Worm (Caenorhabditis elegans) whole organism, L2 larva: ENCODE results near the gene cyp-31A5.
A peak's percentile ranks its signal among the peaks of the same experiment; 100 is the strongest.

Source experiments
- C34F6.9 ChIP-seq: fragments of 150-350 bp; optimal IDR thresholded peaks from 2 replicates; lab custom pipeline; 2014; ENCODE audit warnings: missing biosample characterization, missing genetic modification characterization
- F13H6.1 ChIP-seq: sonication (generic microtip); optimal IDR thresholded peaks from 2 replicates; lab custom pipeline; 2016; ENCODE audit warnings: missing genetic modification characterization, missing compliant biosample characterization
- R02D3.7 ChIP-seq: fragments of 150-350 bp; optimal IDR thresholded peaks from 2 replicates; lab custom pipeline; 2014; ENCODE audit warnings: missing biosample characterization, missing genetic modification characterization
- alr-1 ChIP-seq: fragments of 150-350 bp; optimal IDR thresholded peaks from 2 replicates; lab custom pipeline; 2014; ENCODE audit warnings: missing biosample characterization, missing genetic modification characterization
- ama-1 ChIP-seq: fragments of 150-350 bp; optimal IDR thresholded peaks from 2 replicates; lab custom pipeline; 2018; ENCODE audit warnings: inconsistent platforms
- ceh-16 ChIP-seq: fragments of 150-350 bp; optimal IDR thresholded peaks from 2 replicates; lab custom pipeline; 2014; ENCODE audit warnings: missing biosample characterization, missing genetic modification characterization
- ceh-82 ChIP-seq: fragments of 150-350 bp; optimal IDR thresholded peaks from 2 replicates; lab custom pipeline; 2014; ENCODE audit warnings: missing biosample characterization, missing genetic modification characterization
- crh-2 ChIP-seq: sonication (generic microtip); optimal IDR thresholded peaks from 2 replicates; lab custom pipeline; 2017; ENCODE audit warnings: missing biosample characterization, missing genetic modification characterization
- dmd-4 ChIP-seq: sonication (generic microtip); optimal IDR thresholded peaks from 2 replicates; lab custom pipeline; 2017; ENCODE audit warnings: missing biosample characterization, missing genetic modification characterization
- egl-27 ChIP-seq: sonication (generic microtip); optimal IDR thresholded peaks from 3 replicates; lab custom pipeline; 2017; ENCODE audit warnings: missing biosample characterization, missing genetic modification reagents, missing genetic modification characterization
- elt-1 ChIP-seq: fragments of 150-350 bp; optimal IDR thresholded peaks from 2 replicates; lab custom pipeline; 2014; ENCODE audit warnings: missing biosample characterization, missing genetic modification characterization
- elt-3 ChIP-seq: sonication (generic microtip); optimal IDR thresholded peaks from 2 replicates; lab custom pipeline; 2017; ENCODE audit warnings: missing biosample characterization, missing genetic modification characterization
- fos-1 ChIP-seq: fragments of 150-350 bp; optimal IDR thresholded peaks from 2 replicates; lab custom pipeline; 2014; ENCODE audit warnings: missing biosample characterization, missing genetic modification characterization
- gmeb-1 ChIP-seq: fragments of 150-350 bp; optimal IDR thresholded peaks from 2 replicates; lab custom pipeline; 2014; ENCODE audit warnings: missing biosample characterization, missing genetic modification characterization
- lin-11 ChIP-seq: fragments of 150-350 bp; sonication (generic microtip); optimal IDR thresholded peaks from 2 replicates; lab custom pipeline; 2014; ENCODE audit warnings: missing biosample characterization, missing genetic modification characterization, inconsistent platforms, mixed read lengths
- lin-13 ChIP-seq: fragments of 150-350 bp; optimal IDR thresholded peaks from 2 replicates; lab custom pipeline; 2014; ENCODE audit warnings: missing biosample characterization, missing genetic modification reagents, missing genetic modification characterization
- lsy-2 ChIP-seq, 2 experiments: fragments of 150-350 bp in 1 of 2; sonication (generic microtip) in 1 of 2; optimal IDR thresholded peaks; 2 replicates each; lab custom pipeline; 2014 to 2017; ENCODE audit warnings: missing biosample characterization in 2 of 2, missing genetic modification characterization in 2 of 2
- mab-5 ChIP-seq: fragments of 150-350 bp; optimal IDR thresholded peaks from 2 replicates; lab custom pipeline; 2014; ENCODE audit warnings: missing biosample characterization, missing genetic modification characterization
- mdl-1 ChIP-seq, 2 experiments: fragments of 150-350 bp in 1 of 2; sonication (generic microtip) in 1 of 2; optimal IDR thresholded peaks; 2 replicates each; lab custom pipeline; 2017; ENCODE audit warnings: missing biosample characterization in 2 of 2, missing genetic modification characterization in 2 of 2
- nhr-10 ChIP-seq: sonication (generic microtip); optimal IDR thresholded peaks from 2 replicates; lab custom pipeline; 2017; ENCODE audit warnings: missing biosample characterization, missing genetic modification characterization
- nhr-11 ChIP-seq: fragments of 150-350 bp; optimal IDR thresholded peaks from 2 replicates; lab custom pipeline; 2014; ENCODE audit warnings: missing biosample characterization, missing genetic modification characterization
- nhr-129 ChIP-seq: fragments of 150-350 bp; optimal IDR thresholded peaks from 2 replicates; lab custom pipeline; 2014; ENCODE audit warnings: missing biosample characterization, missing genetic modification characterization
- nhr-21 ChIP-seq: fragments of 150-350 bp; optimal IDR thresholded peaks from 2 replicates; lab custom pipeline; 2014; ENCODE audit warnings: missing biosample characterization, missing genetic modification characterization
- nhr-237 ChIP-seq: fragments of 150-350 bp; optimal IDR thresholded peaks from 2 replicates; lab custom pipeline; 2014; ENCODE audit warnings: missing biosample characterization, missing genetic modification characterization
- nhr-25 ChIP-seq: fragments of 150-350 bp; sonication (generic microtip); optimal IDR thresholded peaks from 3 replicates; lab custom pipeline; 2014; ENCODE audit warnings: missing biosample characterization, missing genetic modification characterization
- nhr-6 ChIP-seq: fragments of 150-350 bp; optimal IDR thresholded peaks from 2 replicates; lab custom pipeline; 2014; ENCODE audit warnings: missing biosample characterization, missing genetic modification characterization
- nhr-77 ChIP-seq: fragments of 150-350 bp; optimal IDR thresholded peaks from 2 replicates; lab custom pipeline; 2014; ENCODE audit warnings: missing biosample characterization, missing genetic modification characterization
- peb-1 ChIP-seq: fragments of 150-350 bp; optimal IDR thresholded peaks from 2 replicates; lab custom pipeline; 2014; ENCODE audit warnings: missing biosample characterization, missing genetic modification characterization
- sem-4 ChIP-seq: fragments of 150-350 bp; optimal IDR thresholded peaks from 2 replicates; lab custom pipeline; 2014; ENCODE audit warnings: missing biosample characterization, missing genetic modification reagents, missing genetic modification characterization
- sma-3 ChIP-seq: sonication (generic microtip); optimal IDR thresholded peaks from 2 replicates; lab custom pipeline; 2016; ENCODE audit warnings: missing genetic modification reagents, missing genetic modification characterization, missing compliant biosample characterization
- sma-9 ChIP-seq, 2 experiments: fragments of 150-350 bp in 1 of 2; sonication (generic microtip) in 1 of 2; optimal IDR thresholded peaks; 2 replicates each; lab custom pipeline; 2014 to 2016; ENCODE audit warnings: missing genetic modification characterization in 2 of 2, mild to moderate bottlenecking in 1 of 2, missing biosample characterization in 1 of 2, missing compliant biosample characterization in 1 of 2, missing genetic modification reagents in 1 of 2, moderate library complexity in 1 of 2
- snpc-4 ChIP-seq: fragments of 150-350 bp; optimal IDR thresholded peaks from 2 replicates; lab custom pipeline; 2014; ENCODE audit warnings: missing biosample characterization, missing genetic modification characterization
- unc-39 ChIP-seq: fragments of 150-350 bp; optimal IDR thresholded peaks from 2 replicates; lab custom pipeline; 2014; ENCODE audit warnings: missing biosample characterization, missing genetic modification characterization
- unc-55 ChIP-seq: fragments of 150-350 bp; sonication (generic microtip); optimal IDR thresholded peaks from 3 replicates; lab custom pipeline; 2014; ENCODE audit warnings: missing biosample characterization, missing genetic modification reagents, missing genetic modification characterization
- unc-62 ChIP-seq: fragments of 150-350 bp; optimal IDR thresholded peaks from 2 replicates; lab custom pipeline; 2014; ENCODE audit warnings: missing biosample characterization, missing genetic modification reagents, missing genetic modification characterization
- zag-1 ChIP-seq: fragments of 150-350 bp; optimal IDR thresholded peaks from 2 replicates; lab custom pipeline; 2014; ENCODE audit warnings: missing biosample characterization, missing genetic modification characterization
- ztf-1 ChIP-seq: fragments of 200-800 bp; sonication (Bioruptor generic); conservative IDR thresholded peaks from 2 replicates; pipeline ENCODE4 v1.3.6; 2022; ENCODE audit warnings: missing genetic modification characterization, missing compliant biosample characterization
- ztf-11 ChIP-seq: sonication (generic microtip); optimal IDR thresholded peaks from 2 replicates; lab custom pipeline; 2017; ENCODE audit warnings: missing biosample characterization, missing genetic modification characterization
- ztf-4 ChIP-seq: fragments of 150-350 bp; optimal IDR thresholded peaks from 2 replicates; lab custom pipeline; 2014; ENCODE audit warnings: missing biosample characterization, missing genetic modification characterization

cyp-31A5 gene

DNA sequence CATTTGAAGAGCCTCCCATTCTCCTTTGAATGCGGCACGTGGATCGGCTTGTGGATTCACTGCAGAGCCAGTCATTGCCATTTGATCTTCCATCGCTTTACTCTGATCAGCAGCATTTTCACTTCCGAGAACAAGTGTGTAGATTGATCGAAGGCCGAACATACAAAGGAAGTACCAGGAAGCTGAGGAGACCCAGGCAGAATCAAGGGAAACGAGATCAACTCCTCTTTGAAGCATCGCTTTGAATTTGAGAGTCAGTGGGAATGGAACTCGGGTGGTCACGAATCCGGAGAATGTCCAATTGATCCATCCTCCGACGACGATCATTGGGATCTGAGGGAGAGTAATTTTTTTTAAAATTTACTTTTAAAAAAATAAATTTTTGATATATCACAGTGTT is 20.6 kb upstream of the cyp-31A5 start:
- TF ChIP-seq F13H6.1 (no peak), nhr-129 (tag; lab: Kevin White, UChicago) (no peak), ama-1 (lab: Kevin White, UChicago) (no peak), ceh-82 (tag; lab: Kevin White, UChicago) (no peak)

DNA sequence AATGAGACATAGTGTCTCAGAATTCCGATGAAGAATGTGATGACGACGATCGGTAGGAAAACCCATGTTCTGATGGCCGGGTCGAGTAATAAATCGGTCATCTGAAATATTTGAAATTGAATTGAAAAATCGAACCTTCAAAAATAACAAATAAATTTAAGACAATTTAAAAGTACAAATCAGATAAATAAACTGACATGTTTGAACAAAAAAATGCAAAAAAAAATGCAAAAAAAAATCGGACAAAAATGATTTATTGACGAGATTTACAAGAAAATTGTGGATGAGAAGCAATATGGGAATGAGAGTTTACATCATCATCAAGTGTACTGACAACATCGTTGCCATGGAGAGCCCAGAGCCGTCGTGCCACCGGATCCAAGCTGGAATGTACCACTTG is 19.3 kb upstream of the cyp-31A5 start, which contains the start of gene emc-3:
TSS of gene emc-3 (minus strand) at position 101 of the 400 bp plus-strand sequence.
- no peak for TF ChIP-seq mdl-1 (tag; optimal IDR thresholded peaks at IDR 0.05; lab: Kevin White, UChicago)
- TF ChIP-seq nhr-11 (tag; lab: Kevin White, UChicago), result no peak
- no peak for TF ChIP-seq ceh-16 (tag; lab: Kevin White, UChicago)
- TF ChIP-seq peb-1 (tag; lab: Kevin White, UChicago), result no peak
- TF ChIP-seq crh-2 (tag; lab: Kevin White, UChicago), result no peak
- no peak for TF ChIP-seq nhr-10
- no peak for TF ChIP-seq elt-3 (tag; lab: Kevin White, UChicago)
- no peak for TF ChIP-seq sma-9 (GFP tag; optimal IDR thresholded peaks at IDR 0.05; lab: Kevin White, UChicago)
- TF ChIP-seq sma-9 (tag; optimal IDR thresholded peaks at IDR 0.05; lab: Kevin White, UChicago), result no peak
- TF ChIP-seq sem-4 (tag; lab: Kevin White, UChicago), result no peak
- TF ChIP-seq snpc-4, result no peak

DNA sequence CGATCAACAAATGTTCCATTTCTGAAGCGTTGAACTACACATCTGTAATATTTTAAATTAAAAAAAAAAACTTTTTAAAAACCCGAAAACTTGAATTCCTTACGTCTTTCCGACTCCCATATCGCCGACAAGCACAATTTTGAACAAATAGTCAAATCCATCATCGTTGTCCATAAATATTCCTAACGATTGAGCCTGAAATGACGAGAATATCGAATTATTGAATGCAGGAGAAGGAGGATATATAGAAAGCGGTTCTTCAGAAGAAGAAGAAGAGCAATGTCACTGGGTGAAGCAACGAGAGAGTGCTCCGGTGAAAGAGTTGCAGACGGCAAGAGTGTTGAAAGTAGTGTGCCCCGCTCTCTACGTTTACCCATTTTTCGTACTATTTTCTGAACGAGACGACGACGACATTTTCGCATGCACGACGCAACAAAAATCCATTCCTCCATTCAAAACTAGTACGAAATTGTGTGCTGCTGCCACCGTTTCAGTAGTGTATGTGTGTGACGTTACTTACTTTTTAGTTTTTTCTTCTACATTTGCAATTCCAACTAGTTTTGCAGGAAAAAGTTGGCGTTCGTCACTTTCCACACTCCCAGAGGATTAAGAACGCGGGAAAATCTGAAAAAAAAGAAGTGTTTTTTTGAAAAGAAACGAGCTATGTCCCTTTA is 17.2 kb upstream of the cyp-31A5 start, which contains the start of gene rab-19:
TSS of gene rab-19 (minus strand) at position 624 of the 674 bp plus-strand sequence.
- TF ChIP-seq lin-11 (tag; lab: Kevin White, UChicago), result peak; percentile 37
- TF ChIP-seq nhr-129 (tag; lab: Kevin White, UChicago), result peak; percentile 87
- peak in 1 of 2 experiments; percentile 35 for TF ChIP-seq lsy-2 (tag; optimal IDR thresholded peaks at IDR 0.05; lab: Kevin White, UChicago)
- TF ChIP-seq alr-1 (tag; lab: Kevin White, UChicago), result no peak
- no peak for TF ChIP-seq peb-1 (tag; lab: Kevin White, UChicago)
- peak; percentile 37 for TF ChIP-seq C34F6.9 (tag; lab: Kevin White, UChicago)

DNA sequence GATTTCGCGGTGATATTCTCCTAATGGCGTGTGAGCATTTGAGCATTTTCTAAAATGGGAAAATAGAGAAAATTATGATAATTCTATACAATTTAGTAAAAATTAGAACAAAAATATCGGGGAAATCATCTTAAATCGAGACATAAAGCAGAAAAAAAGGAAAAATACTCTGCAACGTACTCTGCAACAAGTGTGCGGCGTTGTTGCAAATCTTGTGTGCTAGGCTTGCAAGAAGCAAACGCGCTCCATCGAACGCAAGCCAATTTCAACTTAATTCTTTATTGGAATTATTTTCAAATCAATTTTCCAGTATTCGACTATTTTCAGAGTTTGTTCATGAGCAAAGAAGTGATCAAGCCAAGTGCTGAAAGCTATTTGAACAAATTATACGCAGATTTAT is 15.0 kb upstream of the cyp-31A5 start, which contains the start of the genes Y62E10A.20, Y62E10A.23 and mdt-9:
TSS of gene Y62E10A.20 (minus strand) at position 49 of the 400 bp plus-strand sequence.
TSS of gene Y62E10A.23 (plus strand) at position 282 of the 400 bp plus-strand sequence.
TSS of gene mdt-9 (plus strand) at position 338 of the 400 bp plus-strand sequence.
- TF ChIP-seq unc-39 (no peak), lsy-2 (tag; optimal IDR thresholded peaks at IDR 0.05; lab: Kevin White, UChicago) (peak; percentile 45 to 86), snpc-4 (peak; percentile 78), fos-1 (tag; lab: Kevin White, UChicago) (peak; percentile 32), gmeb-1 (tag; lab: Kevin White, UChicago) (peak; percentile 79), nhr-21 (peak; percentile 58), egl-27 (tag; lab: Kevin White, UChicago) (peak; percentile 50), ztf-1 (no peak), nhr-237 (no peak), lin-13 (GFP tag; lab: Kevin White, UChicago) (peak; percentile 78), nhr-129 (tag; lab: Kevin White, UChicago) (peak; percentile 98), nhr-11 (tag; lab: Kevin White, UChicago) (no peak), ztf-4 (tag; lab: Kevin White, UChicago) (peak; percentile 56), dmd-4 (tag; lab: Kevin White, UChicago) (no peak), unc-55 (GFP tag; lab: Kevin White, UChicago) (peak; percentile 95), ama-1 (lab: Kevin White, UChicago) (no peak), ceh-16 (tag; lab: Kevin White, UChicago) (no peak), elt-1 (tag; lab: Kevin White, UChicago) (no peak), nhr-6 (peak; percentile 51), ztf-11 (tag; lab: Kevin White, UChicago) (no peak), R02D3.7 (no peak), F13H6.1 (peak; percentile 51), lin-11 (tag; lab: Kevin White, UChicago) (peak; percentile 73), nhr-10 (no peak), peb-1 (tag; lab: Kevin White, UChicago) (no peak), alr-1 (tag; lab: Kevin White, UChicago) (peak; percentile 36), sem-4 (tag; lab: Kevin White, UChicago) (peak; percentile 68), nhr-77 (tag; lab: Kevin White, UChicago) (no peak), mab-5 (tag; lab: Kevin White, UChicago) (peak; percentile 67), nhr-25 (tag; lab: Kevin White, UChicago) (peak; percentile 76), unc-62 (GFP tag; lab: Kevin White, UChicago) (no peak), sma-3 (GFP tag; lab: Kevin White, UChicago) (peak; percentile 58), zag-1 (no peak), sma-9 (GFP tag; optimal IDR thresholded peaks at IDR 0.05; lab: Kevin White, UChicago) (peak; percentile 71), sma-9 (tag; optimal IDR thresholded peaks at IDR 0.05; lab: Kevin White, UChicago) (no peak), crh-2 (tag; lab: Kevin White, UChicago) (peak; percentile 86), C34F6.9 (tag; lab: Kevin White, UChicago) (peak; percentile 80)
- TF ChIP-seq, all 48 proteins: peak for 21
